Fruit fly (Drosophila melanogaster): ENCODE measurements around the gene CG31626.

CG31626 gene

dm6 chr2L:21218912-21219246 lies 17.7 kb downstream of the CG31626 start (continued):
- no peak for TF ChIP-seq CG34224 (GFP tag; IDR thresholded peaks at IDR 0.05; ENCODE audit: partially characterized antibody)
- no peak for TF ChIP-seq pros (GFP tag; optimal IDR thresholded peaks at IDR 0.05)
- TF ChIP-seq CG2129 (GFP tag; IDR thresholded peaks at IDR 0.05; ENCODE audit: partially characterized antibody): no peak
- peak; percentile 27 for TF ChIP-seq grn (GFP tag; optimal IDR thresholded peaks at IDR 0.05)
- no peak for TF ChIP-seq CG13123 (GFP tag; optimal IDR thresholded peaks at IDR 0.05)
- no peak for TF ChIP-seq fu2 (GFP tag; optimal IDR thresholded peaks at IDR 0.05)
- TF ChIP-seq CG16863 (GFP tag; optimal IDR thresholded peaks at IDR 0.05): no peak
- no peak for TF ChIP-seq her (GFP tag; optimal IDR thresholded peaks at IDR 0.05)
- TF ChIP-seq Dek (tag; optimal IDR thresholded peaks at IDR 0.05): no peak
- TF ChIP-seq Dref (GFP tag; IDR thresholded peaks at IDR 0.05): no peak
- no peak for TF ChIP-seq Kr (GFP tag; optimal IDR thresholded peaks at IDR 0.05)
- TF ChIP-seq D19A (tag; optimal IDR thresholded peaks at IDR 0.05): peak; percentile 30
- TF ChIP-seq sisA (GFP tag; IDR thresholded peaks at IDR 0.05): no peak
- no peak for TF ChIP-seq CG5245 (GFP tag; optimal IDR thresholded peaks at IDR 0.05)
- TF ChIP-seq CG4360 (GFP tag; IDR thresholded peaks at IDR 0.05): no peak
- no peak for TF ChIP-seq HmgD (GFP tag; optimal IDR thresholded peaks at IDR 0.05)
- TF ChIP-seq tna (GFP tag; IDR thresholded peaks at IDR 0.05; ENCODE audit: partially characterized antibody): no peak
- no peak for TF ChIP-seq Eip74EF (GFP tag; optimal IDR thresholded peaks at IDR 0.05)
- no peak for TF ChIP-seq CG15073 (GFP tag; optimal IDR thresholded peaks at IDR 0.05)
- no peak for TF ChIP-seq Hsf (GFP tag; optimal IDR thresholded peaks at IDR 0.05)
- TF ChIP-seq ab (GFP tag; optimal IDR thresholded peaks at IDR 0.05): no peak
- no peak for TF ChIP-seq CHES-1-like (GFP tag; optimal IDR thresholded peaks at IDR 0.05)
- TF ChIP-seq Sin3A (optimal IDR thresholded peaks at IDR 0.05): no peak
- TF ChIP-seq CG33557 (GFP tag; optimal IDR thresholded peaks at IDR 0.05): peak; percentile 19
- no peak for TF ChIP-seq wdn (GFP tag; IDR thresholded peaks at IDR 0.05)
- no peak for TF ChIP-seq jumu (GFP tag; optimal IDR thresholded peaks at IDR 0.05)
- TF ChIP-seq CG2202 (tag; optimal IDR thresholded peaks at IDR 0.05): peak; percentile 34
- TF ChIP-seq Atf3 (GFP tag; optimal IDR thresholded peaks at IDR 0.05): no peak
- TF ChIP-seq CkIIα-i1 (GFP tag; IDR thresholded peaks at IDR 0.05): no peak
- TF ChIP-seq crol (GFP tag; IDR thresholded peaks at IDR 0.05): no peak
- no peak for TF ChIP-seq CG17385 (GFP tag; optimal IDR thresholded peaks at IDR 0.05)
- TF ChIP-seq CG9437 (GFP tag; optimal IDR thresholded peaks at IDR 0.05): no peak
- TF ChIP-seq CG8281 (tag; optimal IDR thresholded peaks at IDR 0.05): no peak
- TF ChIP-seq pita (GFP tag; optimal IDR thresholded peaks at IDR 0.05): no peak
- no peak for TF ChIP-seq Rx (GFP tag; IDR thresholded peaks at IDR 0.05)
- TF ChIP-seq emc (GFP tag; optimal IDR thresholded peaks at IDR 0.05): no peak
- TF ChIP-seq CG13894 (tag; optimal IDR thresholded peaks at IDR 0.05): no peak
- TF ChIP-seq E2f1 (GFP tag; IDR thresholded peaks at IDR 0.05): no peak
- no peak for TF ChIP-seq insv (GFP tag; optimal IDR thresholded peaks at IDR 0.05)
- no peak for TF ChIP-seq chif (GFP tag; optimal IDR thresholded peaks at IDR 0.05)
- TF ChIP-seq Stat92E (GFP tag; optimal IDR thresholded peaks at IDR 0.05): no peak
- no peak for TF ChIP-seq Ada2b (GFP tag; IDR thresholded peaks at IDR 0.05)
- TF ChIP-seq CG11504 (tag; optimal IDR thresholded peaks at IDR 0.05): peak; percentile 15
- no peak for TF ChIP-seq Dp (GFP tag; optimal IDR thresholded peaks at IDR 0.05)
- TF ChIP-seq eyg (GFP tag; optimal IDR thresholded peaks at IDR 0.05): no peak
- no peak for TF ChIP-seq lov (optimal IDR thresholded peaks at IDR 0.05)
- no peak for TF ChIP-seq lov (GFP tag; IDR thresholded peaks at IDR 0.05)
- TF ChIP-seq Myb (GFP tag; optimal IDR thresholded peaks at IDR 0.05): no peak
- no peak for TF ChIP-seq rib (GFP tag; IDR thresholded peaks at IDR 0.05)
- no peak for TF ChIP-seq nerfin-2 (GFP tag; IDR thresholded peaks at IDR 0.05; ENCODE audit: partially characterized antibody)
- no peak for TF ChIP-seq Max (GFP tag; optimal IDR thresholded peaks at IDR 0.05)
- no peak for TF ChIP-seq CG9797 (GFP tag; optimal IDR thresholded peaks at IDR 0.05)
- TF ChIP-seq CG7745 (tag; optimal IDR thresholded peaks at IDR 0.05): no peak

All from whole organism, embryonic.